Worm (Caenorhabditis elegans): Measurements from ENCODE around the gene R10E4.1.

R10E4.1 gene

DNA sequence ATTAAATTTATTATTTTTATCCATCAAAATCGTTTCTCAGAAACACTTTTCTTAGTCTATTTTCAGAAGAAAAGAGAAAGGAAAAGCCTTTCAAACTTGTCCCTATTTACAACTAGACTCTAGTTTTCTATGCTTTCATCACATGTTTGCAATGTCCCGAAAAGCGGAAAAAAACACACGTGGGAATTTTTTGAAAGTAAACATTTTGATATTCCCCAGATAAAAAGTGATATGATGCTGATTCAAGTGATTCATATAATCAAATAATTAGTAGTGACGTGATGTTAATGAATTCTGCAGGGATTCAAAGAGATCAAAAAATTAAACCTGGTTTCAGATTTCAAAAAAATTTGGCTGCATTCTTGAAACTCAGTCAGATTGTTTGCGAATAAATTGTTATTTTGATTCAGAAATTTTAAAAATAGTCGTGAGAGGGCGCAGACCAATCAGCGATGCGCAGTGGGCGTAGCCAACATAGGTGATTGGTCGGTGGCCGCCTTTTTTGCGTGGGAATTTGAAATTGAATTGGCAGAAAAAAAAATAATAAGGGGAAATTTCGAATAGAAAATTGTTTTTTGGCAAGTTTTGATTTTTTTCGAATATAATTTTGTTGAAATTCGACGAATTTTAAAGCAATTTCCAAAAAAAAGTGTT lies 34.8 kb upstream of the R10E4.1 start:
- TF ChIP-seq ceh-6 (GFP tag; optimal IDR thresholded peaks at IDR 0.05) (no peak), nfya-1 (tag; optimal IDR thresholded peaks at IDR 0.05) (peak; percentile 88)

DNA sequence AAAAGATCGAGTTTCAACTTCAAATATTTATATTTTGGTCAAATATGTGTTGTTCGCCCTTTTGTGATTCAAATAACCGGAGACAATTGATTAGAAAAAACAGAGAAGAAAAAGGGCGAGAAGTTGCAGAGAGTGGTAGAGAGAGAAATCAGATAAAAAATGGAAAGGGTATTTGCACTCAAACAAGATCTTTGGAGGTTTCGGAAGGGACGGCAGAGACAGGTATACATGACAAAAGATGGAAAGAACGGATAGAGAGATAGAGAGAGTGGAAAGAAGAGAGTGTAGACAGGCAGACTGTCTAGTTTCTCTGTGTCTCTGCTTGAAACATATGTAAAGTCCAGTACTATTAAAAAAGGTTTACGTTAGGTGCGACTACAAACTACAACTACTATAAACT lies 33.4 kb upstream of the R10E4.1 start:
- peak; percentile 24 for TF ChIP-seq tbx-2 (tag; optimal IDR thresholded peaks at IDR 0.05)
- TF ChIP-seq unc-42 (tag; optimal IDR thresholded peaks at IDR 0.05): no peak
- no peak for TF ChIP-seq ceh-45 (GFP tag; IDR thresholded peaks at IDR 0.05)

DNA sequence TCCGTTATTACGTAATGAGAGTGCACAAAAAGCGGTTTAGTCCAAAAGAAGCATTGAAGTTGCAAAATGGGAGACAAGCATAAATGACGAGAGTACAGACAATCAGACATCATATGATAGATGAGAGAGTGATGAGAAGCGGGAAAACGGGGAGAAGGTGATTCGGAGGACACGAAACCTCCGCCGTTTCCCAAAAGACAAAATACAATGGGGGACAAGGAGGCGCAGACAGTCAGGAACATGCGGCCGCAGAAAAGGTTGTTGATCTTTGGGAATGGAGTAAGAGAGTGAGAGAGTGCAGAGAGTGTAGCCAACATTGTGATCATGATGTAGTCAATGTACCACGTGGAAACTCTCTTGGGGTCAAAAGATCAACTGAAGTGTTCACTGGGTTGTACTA lies 31.9 kb upstream of the R10E4.1 start:
- TF ChIP-seq ceh-22 (tag; optimal IDR thresholded peaks at IDR 0.05) (peak; percentile 39), elt-4 (tag; optimal IDR thresholded peaks at IDR 0.05) (no peak), ceh-24 (tag; optimal IDR thresholded peaks at IDR 0.05) (no peak), ceh-6 (GFP tag; optimal IDR thresholded peaks at IDR 0.05) (no peak), fkh-10 (GFP tag; optimal IDR thresholded peaks at IDR 0.05) (no peak), ceh-31 (tag; optimal IDR thresholded peaks at IDR 0.05) (peak; percentile 80), fax-1 (tag; optimal IDR thresholded peaks at IDR 0.05) (peak; percentile 1), fkh-6 (tag; optimal IDR thresholded peaks at IDR 0.05) (no peak), pha-4 (tag; optimal IDR thresholded peaks at IDR 0.05) (no peak), C38D4.7 (GFP tag; optimal IDR thresholded peaks at IDR 0.05) (no peak), mec-3 (tag; optimal IDR thresholded peaks at IDR 0.05; ENCODE audit: borderline replicate concordance) (no peak), odd-2 (tag; optimal IDR thresholded peaks at IDR 0.05) (no peak), pat-9 (tag; optimal IDR thresholded peaks at IDR 0.05) (no peak), pqm-1 (tag; optimal IDR thresholded peaks at IDR 0.05) (peak; percentile 81), zip-5 (tag; optimal IDR thresholded peaks at IDR 0.05) (no peak), F13H6.1 (tag; optimal IDR thresholded peaks at IDR 0.05) (peak; percentile 74), nhr-232 (tag; optimal IDR thresholded peaks at IDR 0.05) (no peak), lim-6 (tag; optimal IDR thresholded peaks at IDR 0.05) (peak; percentile 27), pax-1 (tag; optimal IDR thresholded peaks at IDR 0.05) (no peak), ahr-1 (tag; optimal IDR thresholded peaks at IDR 0.05) (no peak), K02D7.2 (tag; optimal IDR thresholded peaks at IDR 0.05) (no peak), hlh-6 (tag; optimal IDR thresholded peaks at IDR 0.05) (no peak), K09A11.1 (tag; optimal IDR thresholded peaks at IDR 0.05; ENCODE audit: insufficient read depth) (no peak), ceh-14 (tag; optimal IDR thresholded peaks at IDR 0.05) (peak; percentile 65), sdc-2 (tag; optimal IDR thresholded peaks at IDR 0.05) (peak; percentile 34), nfya-1 (tag; optimal IDR thresholded peaks at IDR 0.05) (peak; percentile 83), dve-1 (tag; optimal IDR thresholded peaks at IDR 0.05) (peak; percentile 74), tbx-2 (tag; optimal IDR thresholded peaks at IDR 0.05) (peak; percentile 84), unc-86 (tag; optimal IDR thresholded peaks at IDR 0.05) (no peak), ttx-3 (tag; optimal IDR thresholded peaks at IDR 0.05) (no peak), C08G9.2 (tag; optimal IDR thresholded peaks at IDR 0.05) (peak; percentile 59), ceh-30 (tag; optimal IDR thresholded peaks at IDR 0.05) (peak; percentile 57), sox-4 (tag; optimal IDR thresholded peaks at IDR 0.05) (no peak), syd-9 (tag; optimal IDR thresholded peaks at IDR 0.05) (peak; percentile 38), ceh-34 (tag; optimal IDR thresholded peaks at IDR 0.05) (peak; percentile 70), ceh-18 (tag; optimal IDR thresholded peaks at IDR 0.05) (peak; percentile 93), T23F11.4 (GFP tag; optimal IDR thresholded peaks at IDR 0.05) (no peak), rnt-1 (tag; optimal IDR thresholded peaks at IDR 0.05) (peak; percentile 92), hlh-8 (tag; optimal IDR thresholded peaks at IDR 0.05) (peak; percentile 50), ceh-45 (GFP tag; IDR thresholded peaks at IDR 0.05) (no peak), ama-1 (optimal IDR thresholded peaks at IDR 0.05) (no peak), lin-11 (tag; optimal IDR thresholded peaks at IDR 0.05) (no peak), pag-3 (tag; optimal IDR thresholded peaks at IDR 0.05; ENCODE audit: borderline replicate concordance) (no peak), ets-4 (tag; optimal IDR thresholded peaks at IDR 0.05) (peak; percentile 28), ceh-2 (tag; optimal IDR thresholded peaks at IDR 0.05) (no peak), pha-2 (tag; optimal IDR thresholded peaks at IDR 0.05) (no peak), ceh-48 (tag; optimal IDR thresholded peaks at IDR 0.05) (no peak)

Measured in whole organism, late embryonic.